Fruit fly (Drosophila melanogaster) whole organism, prepupa: ENCODE results near the gene qtc.

ENCODE experiments used
- Blimp-1 ChIP-seq: fragments of 200-800 bp; sonication (Bioruptor generic); optimal IDR thresholded peaks from 3 replicates; lab custom pipeline; 2017; ENCODE audit warnings: missing biosample characterization, missing genetic modification characterization, mild to moderate bottlenecking, moderate library complexity, missing genetic modification reagents
- CG10631 ChIP-seq: fragments of 200-800 bp; sonication (Bioruptor generic); optimal IDR thresholded peaks from 2 replicates; lab custom pipeline; 2016; ENCODE audit warnings: missing biosample characterization, missing genetic modification characterization
- CG10669 ChIP-seq: fragments of 200-800 bp; sonication (Bioruptor generic); optimal IDR thresholded peaks from 3 replicates; lab custom pipeline; 2018; ENCODE audit warnings: missing biosample characterization, mild to moderate bottlenecking, missing genetic modification characterization, moderate library complexity
- CG11294 ChIP-seq: fragments of 200-800 bp; sonication (Bioruptor generic); IDR thresholded peaks from 2 replicates; pipeline ENCODE4 v1.3.6; 2022; ENCODE audit warnings: missing biosample characterization, missing genetic modification characterization
- CG11762 ChIP-seq: fragments of 200-800 bp; sonication (Bioruptor generic); optimal IDR thresholded peaks from 3 replicates; lab custom pipeline; 2016; ENCODE audit warnings: missing biosample characterization, missing genetic modification characterization; ENCODE audit not compliant: insufficient read depth
- CG11902 ChIP-seq: fragments of 200-800 bp; sonication (Bioruptor generic); optimal IDR thresholded peaks from 3 replicates; lab custom pipeline; 2016; ENCODE audit warnings: missing biosample characterization, missing genetic modification characterization
- CG15336 ChIP-seq: fragments of 200-800 bp; sonication (Bioruptor generic); IDR thresholded peaks from 2 replicates; pipeline ENCODE4 v1.3.6; 2022; ENCODE audit warnings: missing biosample characterization, missing genetic modification characterization
- CG1621 ChIP-seq: fragments of 200-800 bp; sonication (Bioruptor generic); optimal IDR thresholded peaks from 3 replicates; lab custom pipeline; 2018; ENCODE audit warnings: missing biosample characterization, mild to moderate bottlenecking, missing genetic modification characterization
- CG16779 ChIP-seq: fragments of 200-800 bp; sonication (Bioruptor generic); optimal IDR thresholded peaks from 3 replicates; lab custom pipeline; 2017; ENCODE audit warnings: missing biosample characterization, mild to moderate bottlenecking, missing genetic modification characterization
- CG3032 ChIP-seq: fragments of 200-800 bp; optimal IDR thresholded peaks from 2 replicates; lab custom pipeline; 2019; ENCODE audit warnings: missing biosample characterization, mild to moderate bottlenecking, missing genetic modification characterization, moderate library complexity
- CG31627 ChIP-seq: fragments of 200-800 bp; sonication (Bioruptor generic); optimal IDR thresholded peaks from 3 replicates; lab custom pipeline; 2016; ENCODE audit warnings: missing biosample characterization, missing genetic modification characterization
- CG32006 ChIP-seq: fragments of 200-800 bp; sonication (Bioruptor generic); optimal IDR thresholded peaks from 3 replicates; lab custom pipeline; 2017; ENCODE audit warnings: missing biosample characterization, mild to moderate bottlenecking, missing genetic modification characterization
- CG3919 ChIP-seq: fragments of 200-800 bp; sonication (Bioruptor generic); optimal IDR thresholded peaks from 3 replicates; lab custom pipeline; 2016; ENCODE audit warnings: missing biosample characterization, missing genetic modification characterization
- CG6163 ChIP-seq: fragments of 200-800 bp; sonication (Bioruptor generic); IDR thresholded peaks from 3 replicates; pipeline ENCODE4 v1.3.6; 2022; ENCODE audit warnings: missing biosample characterization, missing genetic modification characterization
- CG6792 ChIP-seq: fragments of 200-800 bp; sonication (Bioruptor generic); optimal IDR thresholded peaks from 3 replicates; lab custom pipeline; 2016; ENCODE audit warnings: missing biosample characterization, missing genetic modification characterization
- CG6808 ChIP-seq: fragments of 200-800 bp; sonication (Bioruptor generic); optimal IDR thresholded peaks from 3 replicates; lab custom pipeline; 2017; ENCODE audit warnings: missing biosample characterization, missing genetic modification characterization, mild to moderate bottlenecking, moderate library complexity, missing genetic modification reagents
- CG7368 ChIP-seq: fragments of 200-800 bp; sonication (Bioruptor generic); optimal IDR thresholded peaks from 3 replicates; lab custom pipeline; 2016; ENCODE audit warnings: missing biosample characterization, missing genetic modification characterization
- CG8119 ChIP-seq: fragments of 200-800 bp; sonication (Bioruptor generic); IDR thresholded peaks from 3 replicates; pipeline ENCODE4 v1.3.6; 2022; ENCODE audit warnings: missing biosample characterization, missing genetic modification characterization
- CG8632 ChIP-seq: fragments of 200-800 bp; sonication (Bioruptor generic); optimal IDR thresholded peaks from 3 replicates; lab custom pipeline; 2016; ENCODE audit warnings: missing biosample characterization, missing genetic modification characterization
- CG9139 ChIP-seq: fragments of 200-800 bp; sonication (Bioruptor generic); optimal IDR thresholded peaks from 3 replicates; lab custom pipeline; 2017; ENCODE audit warnings: missing biosample characterization, mild to moderate bottlenecking, missing genetic modification characterization
- Eip75B ChIP-seq: fragments of 200-800 bp; sonication (Bioruptor generic); optimal IDR thresholded peaks from 3 replicates; lab custom pipeline; 2016; ENCODE audit warnings: missing biosample characterization, missing genetic modification characterization
- Eip78C ChIP-seq: fragments of 200-800 bp; sonication (Bioruptor generic); peaks from one replicate; lab custom pipeline; 2016; ENCODE audit warnings: missing biosample characterization, missing genetic modification characterization
- Eip93F ChIP-seq: fragments of 200-800 bp; sonication (Bioruptor generic); optimal IDR thresholded peaks from 2 replicates; lab custom pipeline; 2016; ENCODE audit warnings: missing biosample characterization, mild to moderate bottlenecking, missing genetic modification characterization
- Ets21C ChIP-seq: fragments of 200-800 bp; sonication (Bioruptor generic); optimal IDR thresholded peaks from 3 replicates; lab custom pipeline; 2016; ENCODE audit warnings: missing biosample characterization, missing genetic modification characterization
- Ets96B ChIP-seq: fragments of 200-800 bp; optimal IDR thresholded peaks from 2 replicates; lab custom pipeline; 2019; ENCODE audit warnings: missing biosample characterization, mild to moderate bottlenecking, missing genetic modification characterization, moderate library complexity
- Gug ChIP-seq: fragments of 200-800 bp; sonication (Bioruptor generic); IDR thresholded peaks from 2 replicates; pipeline ENCODE4 v1.3.6; 2022; ENCODE audit warnings: missing biosample characterization, missing genetic modification characterization
- Hr38 ChIP-seq: sonication (Bioruptor generic); optimal IDR thresholded peaks from 2 replicates; lab custom pipeline; 2016; ENCODE audit warnings: missing biosample characterization, missing genetic modification characterization
- Lpt ChIP-seq: fragments of 200-800 bp; sonication (Bioruptor generic); optimal IDR thresholded peaks from 3 replicates; lab custom pipeline; 2016; ENCODE audit warnings: missing biosample characterization, missing genetic modification characterization
- OdsH ChIP-seq: fragments of 200-800 bp; sonication (Bioruptor generic); optimal IDR thresholded peaks from 3 replicates; lab custom pipeline; 2016; ENCODE audit warnings: missing biosample characterization, missing genetic modification characterization
- Smox ChIP-seq: fragments of 200-800 bp; sonication (Bioruptor generic); optimal IDR thresholded peaks from 3 replicates; lab custom pipeline; 2016; ENCODE audit warnings: missing biosample characterization, missing genetic modification characterization
- Sox102F ChIP-seq: fragments of 200-800 bp; sonication (Bioruptor generic); optimal IDR thresholded peaks from 2 replicates; lab custom pipeline; 2016; ENCODE audit warnings: missing biosample characterization, mild to moderate bottlenecking, missing genetic modification characterization
- Sox15 ChIP-seq: fragments of 200-800 bp; sonication (Bioruptor generic); optimal IDR thresholded peaks from 3 replicates; lab custom pipeline; 2016; ENCODE audit warnings: missing biosample characterization, missing genetic modification characterization
- achi ChIP-seq: fragments of 200-800 bp; sonication (Bioruptor generic); optimal IDR thresholded peaks from 3 replicates; lab custom pipeline; 2016; ENCODE audit warnings: missing biosample characterization, missing genetic modification characterization
- acj6 ChIP-seq: fragments of 200-800 bp; sonication (Bioruptor generic); optimal IDR thresholded peaks from 3 replicates; lab custom pipeline; 2016; ENCODE audit warnings: missing biosample characterization, missing genetic modification characterization
- cyc ChIP-seq: fragments of 200-800 bp; sonication (Bioruptor generic); optimal IDR thresholded peaks from 3 replicates; lab custom pipeline; 2016; ENCODE audit warnings: missing biosample characterization, missing genetic modification characterization
- dac ChIP-seq: fragments of 200-800 bp; sonication (Bioruptor generic); optimal IDR thresholded peaks from 2 replicates; lab custom pipeline; 2017; ENCODE audit warnings: missing biosample characterization, mild to moderate bottlenecking, missing genetic modification characterization
- dsx ChIP-seq: fragments of 200-800 bp; optimal IDR thresholded peaks from 3 replicates; lab custom pipeline; 2019; ENCODE audit warnings: missing biosample characterization, mild to moderate bottlenecking, missing genetic modification characterization, moderate library complexity; ENCODE audit not compliant: poor library complexity, severe bottlenecking
- eg ChIP-seq: fragments of 200-800 bp; sonication (Bioruptor generic); IDR thresholded peaks from 3 replicates; pipeline ENCODE4 v1.3.6; 2022; ENCODE audit warnings: missing biosample characterization, missing genetic modification characterization
- fd85E ChIP-seq: fragments of 200-800 bp; sonication (Bioruptor generic); optimal IDR thresholded peaks from 3 replicates; lab custom pipeline; 2016; ENCODE audit warnings: missing biosample characterization, missing genetic modification characterization
- fkh ChIP-seq: fragments of 200-800 bp; sonication (Bioruptor generic); optimal IDR thresholded peaks from 3 replicates; lab custom pipeline; 2017; ENCODE audit warnings: missing biosample characterization, mild to moderate bottlenecking, missing genetic modification characterization, moderate library complexity
- lz ChIP-seq: fragments of 200-800 bp; sonication (Bioruptor generic); optimal IDR thresholded peaks from 3 replicates; lab custom pipeline; 2016; ENCODE audit warnings: missing biosample characterization, missing genetic modification characterization
- net ChIP-seq: fragments of 200-800 bp; sonication (Bioruptor generic); optimal IDR thresholded peaks from 3 replicates; lab custom pipeline; 2016; ENCODE audit warnings: missing biosample characterization, missing genetic modification characterization
- spab ChIP-seq: fragments of 200-800 bp; sonication (Bioruptor generic); optimal IDR thresholded peaks from 2 replicates; lab custom pipeline; 2017; ENCODE audit warnings: missing biosample characterization, mild to moderate bottlenecking, missing genetic modification characterization, missing genetic modification reagents
- ss ChIP-seq, 2 experiments: fragments of 200-800 bp; sonication (Bioruptor generic); optimal IDR thresholded peaks; 2 replicates in 1 of 2; 3 replicates in 1 of 2; lab custom pipeline; 2017 to 2018; ENCODE audit warnings: mild to moderate bottlenecking in 2 of 2, missing biosample characterization in 2 of 2, missing genetic modification characterization in 2 of 2, moderate library complexity in 1 of 2
- topi ChIP-seq: fragments of 200-800 bp; sonication (Bioruptor generic); optimal IDR thresholded peaks from 3 replicates; lab custom pipeline; 2016; ENCODE audit warnings: missing biosample characterization, missing genetic modification characterization
- vri ChIP-seq: fragments of 200-800 bp; sonication (Bioruptor generic); optimal IDR thresholded peaks from 3 replicates; lab custom pipeline; 2016; ENCODE audit warnings: missing biosample characterization, mild to moderate bottlenecking, missing genetic modification characterization

The qtc gene

DNA sequence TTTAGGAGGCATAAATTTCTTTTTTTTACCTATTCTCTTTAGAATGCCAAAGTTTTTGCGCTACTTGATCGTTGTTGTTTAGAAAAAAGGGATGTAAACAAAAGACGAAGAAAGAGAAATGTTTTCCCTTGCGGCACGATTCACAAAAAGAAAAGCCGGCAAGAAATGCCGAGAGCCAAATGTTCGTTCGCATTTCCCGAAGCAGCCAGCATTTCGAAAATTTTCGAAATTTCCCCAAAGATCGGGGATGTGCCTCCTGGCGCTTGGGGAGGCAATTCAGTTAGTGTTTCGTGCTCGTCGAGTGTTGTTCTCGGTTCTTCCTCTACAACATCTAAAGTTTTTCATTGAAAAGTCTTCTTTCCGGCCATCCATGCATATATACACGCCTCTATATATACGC lies 40.0 kb downstream of the qtc start, which contains the start of gene Msp300:
Gene Msp300, plus strand, starts transcription at position 301 of the 400 bp plus-strand sequence.
- TF ChIP-seq cyc (GFP tag; lab: Kevin White, UChicago) (no peak), acj6 (no peak), ss (GFP tag; optimal IDR thresholded peaks at IDR 0.05; lab: Kevin White, UChicago) (no peak), Eip75B (GFP tag; lab: Kevin White, UChicago) (no peak), Eip93F (GFP tag; lab: Kevin White, UChicago) (no peak), Hr38 (GFP tag; lab: Kevin White, UChicago) (no peak), spab (GFP tag; lab: Kevin White, UChicago) (no peak), Eip78C (GFP tag; lab: Kevin White, UChicago) (no peak), fd85E (GFP tag; lab: Kevin White, UChicago) (no peak), CG10669 (GFP tag; lab: Kevin White, UChicago) (no peak), vri (GFP tag; lab: Kevin White, UChicago) (no peak), dac (GFP tag; lab: Kevin White, UChicago) (no peak), Sox102F (no peak)

DNA sequence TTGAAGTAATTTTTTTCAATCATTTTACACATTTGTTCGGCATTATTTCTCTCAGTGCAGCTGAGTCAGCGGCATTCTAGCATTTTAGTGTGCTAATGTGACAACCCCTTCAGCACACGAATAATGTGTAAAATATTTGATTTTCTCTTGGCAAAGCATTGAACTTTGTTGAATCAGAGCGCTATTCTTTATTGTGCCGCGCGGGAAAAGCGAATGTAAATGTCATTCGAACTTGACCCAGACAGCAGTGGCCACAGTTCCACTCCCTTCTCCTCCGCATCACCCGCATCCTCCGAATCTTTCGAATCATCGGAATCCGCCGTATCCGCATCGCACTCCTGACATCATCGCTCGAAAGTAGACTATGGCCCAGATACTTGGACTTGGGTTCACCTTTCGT lies 43.1 kb downstream of the qtc start:
- TF ChIP-seq CG6792 (GFP tag; lab: Kevin White, UChicago) (no peak), Hr38 (GFP tag; lab: Kevin White, UChicago) (no peak), lz (GFP tag; lab: Kevin White, UChicago) (no peak), CG6808 (GFP tag; lab: Kevin White, UChicago) (no peak), CG10669 (GFP tag; lab: Kevin White, UChicago) (no peak), Eip75B (GFP tag; lab: Kevin White, UChicago) (no peak), CG11762 (GFP tag; lab: Kevin White, UChicago) (no peak), CG15336 (GFP tag; lab: Robert Waterston, UW) (no peak), fd85E (GFP tag; lab: Kevin White, UChicago) (no peak), CG10631 (GFP tag; lab: Kevin White, UChicago) (no peak), spab (GFP tag; lab: Kevin White, UChicago) (no peak), Lpt (GFP tag; lab: Kevin White, UChicago) (no peak), CG8119 (no peak), net (GFP tag; lab: Kevin White, UChicago) (no peak), CG3032 (tag; lab: Kevin White, UChicago) (no peak), acj6 (no peak), OdsH (GFP tag; lab: Kevin White, UChicago) (no peak), cyc (GFP tag; lab: Kevin White, UChicago) (no peak), Ets21C (no peak), CG16779 (tag; lab: Kevin White, UChicago) (no peak)

DNA sequence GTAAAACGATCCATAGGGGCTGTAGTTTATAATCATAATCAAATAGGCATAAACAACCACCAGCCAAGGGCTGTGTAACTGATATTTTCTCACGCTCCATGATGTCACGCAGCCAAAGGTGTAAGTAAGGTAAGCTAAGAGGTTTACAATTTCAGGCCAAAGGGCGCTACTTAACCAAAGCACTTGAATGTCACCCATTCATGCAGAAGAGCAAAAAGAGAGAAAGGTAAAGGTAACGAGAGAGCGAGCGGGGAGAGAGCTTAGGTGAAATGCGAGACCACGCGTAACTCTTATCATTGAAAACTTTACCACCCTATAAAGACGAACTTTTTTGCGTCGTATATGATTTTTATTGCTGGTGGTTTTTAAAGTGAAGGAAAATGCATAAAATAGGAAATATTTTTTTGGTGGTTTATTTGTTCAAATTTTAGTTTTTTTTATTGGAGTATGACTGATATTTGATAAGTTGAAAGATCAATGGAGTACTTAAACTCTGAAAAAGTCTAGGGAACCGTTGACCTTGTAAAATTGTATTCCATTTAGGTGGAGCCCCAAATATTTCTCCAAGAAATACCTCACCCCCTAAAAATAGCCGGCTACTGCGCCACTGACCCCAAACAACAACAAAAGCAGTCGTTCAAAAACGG lies 47.1 kb downstream of the qtc start:
- TF ChIP-seq Ets21C, result peak; percentile 99
- TF ChIP-seq CG6163 (GFP tag; lab: Robert Waterston, UW), result peak; percentile 95
- TF ChIP-seq Sox15 (GFP tag; lab: Kevin White, UChicago), result peak; percentile 95
- TF ChIP-seq Smox (GFP tag; lab: Kevin White, UChicago), result peak; percentile 98
- TF ChIP-seq achi, result peak; percentile 95
- peak; percentile 54 for TF ChIP-seq CG9139 (GFP tag; lab: Kevin White, UChicago)
- TF ChIP-seq Ets96B, result peak; percentile 87
- peak; percentile 97 for TF ChIP-seq acj6
- peak; percentile 93 for TF ChIP-seq CG8632 (GFP tag; lab: Kevin White, UChicago)
- TF ChIP-seq Blimp-1, result peak; percentile 77
- TF ChIP-seq CG11902, result peak; percentile 94
- peak; percentile 74 for TF ChIP-seq dsx (GFP tag; lab: Kevin White, UChicago)
- TF ChIP-seq CG3919, result peak; percentile 96
- peak; percentile 90 for TF ChIP-seq CG11294 (GFP tag; lab: Robert Waterston, UW)
- TF ChIP-seq eg (GFP tag; lab: Robert Waterston, UW), result peak; percentile 92
- peak; percentile 80 for TF ChIP-seq fkh
- peak; percentile 86 for TF ChIP-seq CG1621
- TF ChIP-seq Gug (GFP tag; lab: Robert Waterston, UW), result peak; percentile 91
- TF ChIP-seq CG10669 (GFP tag; lab: Kevin White, UChicago), result peak; percentile 86
- TF ChIP-seq topi (GFP tag; lab: Kevin White, UChicago), result peak; percentile 97
- TF ChIP-seq CG10631 (GFP tag; lab: Kevin White, UChicago), result peak; percentile 97
- peak; percentile 76 for TF ChIP-seq spab (GFP tag; lab: Kevin White, UChicago)
- peak; percentile 97 for TF ChIP-seq CG32006 (GFP tag; lab: Kevin White, UChicago)
- peak; percentile 89 for TF ChIP-seq CG11762 (GFP tag; lab: Kevin White, UChicago)
- peak; percentile 94 for TF ChIP-seq CG7368 (GFP tag; lab: Kevin White, UChicago)
- peak; percentile 99 for TF ChIP-seq CG31627 (GFP tag; lab: Kevin White, UChicago)
